Fruit fly (Drosophila melanogaster) whole organism, pupa: ENCODE measurements around the gene Hip14.

Experiments
- CG34367 ChIP-seq: fragments of 200-800 bp; sonication (Bioruptor generic); optimal IDR thresholded peaks from 2 replicates; lab custom pipeline; 2018; ENCODE audit warnings: missing biosample characterization, mild to moderate bottlenecking, missing genetic modification characterization
- EcR ChIP-seq: fragments of 200-800 bp; sonication (Bioruptor generic); optimal IDR thresholded peaks from 3 replicates; lab custom pipeline; 2019; ENCODE audit warnings: missing biosample characterization, missing genetic modification characterization, mild to moderate bottlenecking, moderate library complexity, missing genetic modification reagents
- Pif1A ChIP-seq: fragments of 200-800 bp; sonication (Bioruptor generic); optimal IDR thresholded peaks from 3 replicates; lab custom pipeline; 2016; ENCODE audit warnings: missing biosample characterization, missing genetic modification characterization
- Pif1B ChIP-seq: fragments of 200-800 bp; sonication (Bioruptor generic); optimal IDR thresholded peaks from 3 replicates; lab custom pipeline; 2016; ENCODE audit warnings: missing biosample characterization, missing genetic modification characterization
- Snoo ChIP-seq: fragments of 200-800 bp; sonication (Bioruptor generic); optimal IDR thresholded peaks from 3 replicates; lab custom pipeline; 2017; ENCODE audit warnings: missing biosample characterization, mild to moderate bottlenecking, missing genetic modification characterization, inconsistent platforms
- gl ChIP-seq: fragments of 200-800 bp; sonication (Bioruptor generic); optimal IDR thresholded peaks from 2 replicates; lab custom pipeline; 2018; ENCODE audit warnings: missing biosample characterization, mild to moderate bottlenecking, missing genetic modification characterization
- rn ChIP-seq: fragments of 200-800 bp; sonication (Bioruptor generic); IDR thresholded peaks from 2 replicates; pipeline ENCODE4 v1.3.6; 2022; ENCODE audit warnings: missing biosample characterization, missing genetic modification characterization

DNA sequence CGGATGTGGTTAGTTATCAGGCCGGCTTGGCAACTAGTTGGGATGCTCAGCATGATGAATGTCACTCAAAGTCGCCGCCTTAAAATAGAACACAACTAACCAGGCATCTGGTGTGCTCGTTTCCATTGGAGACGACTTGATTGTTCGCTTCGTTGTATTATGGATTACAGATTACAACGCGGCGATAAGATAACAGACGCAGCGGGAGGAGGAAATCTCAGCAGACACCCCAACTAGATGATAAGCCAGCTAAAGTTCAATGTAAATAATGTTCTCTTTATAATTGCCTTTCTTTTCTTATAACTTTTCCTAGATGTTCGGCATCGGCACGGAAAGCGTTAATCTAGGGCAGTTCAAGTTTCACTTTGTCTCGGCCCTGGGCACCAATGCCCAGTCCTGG lies 19.4 kb upstream of the Hip14 start:
- TF ChIP-seq CG34367 (tag; lab: Kevin White, UChicago) (no peak), Snoo (tag; lab: Kevin White, UChicago) (no peak), rn (GFP tag; lab: Robert Waterston, UW) (no peak), Pif1A (GFP tag; lab: Kevin White, UChicago) (no peak), Pif1B (no peak), EcR (GFP tag; lab: Kevin White, UChicago) (no peak), gl (no peak)
